Worm (Caenorhabditis elegans): ENCODE measurements around the gene mrp-6.

mrp-6 gene

ce11 chrX:4167150-4167549 is 19.4 kb downstream of the mrp-6 start, which contains the start of gene ZK470.14:
TSS of gene ZK470.14 (plus strand) at chrX:4167450.
- TF ChIP-seq F23B12.7 (tag; optimal IDR thresholded peaks at IDR 0.05; ENCODE audit: insufficient read depth), result no peak
- no peak for TF ChIP-seq K12H6.12 (tag; optimal IDR thresholded peaks at IDR 0.05)
- TF ChIP-seq ztf-6 (GFP tag; IDR thresholded peaks at IDR 0.05), result no peak
- TF ChIP-seq C06A6.2 (GFP tag; conservative IDR thresholded peaks at IDR 0.05), result no peak

ce11 chrX:4163391-4163790 is 23.2 kb downstream of the mrp-6 start, which contains the start of gene ZK470.1:
TSS of gene ZK470.1 (plus strand) at chrX:4163691.
- no peak for TF ChIP-seq ceh-79 (tag; optimal IDR thresholded peaks at IDR 0.05)
- no peak for TF ChIP-seq snpc-1.1 (tag; optimal IDR thresholded peaks at IDR 0.05; ENCODE audit: insufficient read depth)
- no peak for TF ChIP-seq mcd-1 (GFP tag; IDR thresholded peaks at IDR 0.05)
- TF ChIP-seq ztf-22 (GFP tag; optimal IDR thresholded peaks at IDR 0.05), result no peak
- TF ChIP-seq sea-2 (GFP tag; IDR thresholded peaks at IDR 0.05), result no peak
- TF ChIP-seq nfya-1 (tag; optimal IDR thresholded peaks at IDR 0.05; ENCODE audit: borderline replicate concordance, insufficient read depth), result no peak
- no peak for TF ChIP-seq lir-1 (GFP tag; conservative IDR thresholded peaks at IDR 0.05)

ce11 chrX:4161938-4162337 is 24.6 kb downstream of the mrp-6 start:
- no peak for TF ChIP-seq ceh-79 (tag; optimal IDR thresholded peaks at IDR 0.05)
- no peak for TF ChIP-seq lsl-1 (GFP tag; optimal IDR thresholded peaks at IDR 0.05)

- TF ChIP-seq zfh-2 (GFP tag; conservative IDR thresholded peaks at IDR 0.05) (no peak), ama-1 (optimal IDR thresholded peaks at IDR 0.05) (no peak), ama-1 (GFP tag; optimal IDR thresholded peaks at IDR 0.05) (no peak), ets-4 (GFP tag; optimal IDR thresholded peaks at IDR 0.05) (no peak), attf-5 (GFP tag; optimal IDR thresholded peaks at IDR 0.05) (no peak), bed-2 (GFP tag; IDR thresholded peaks at IDR 0.05) (no peak), athp-1 (tag; optimal IDR thresholded peaks at IDR 0.05) (no peak)
These were observed 26.6 kb downstream of the mrp-6 start for ce11 chrX:4159929-4160328.

ce11 chrX:4159185-4159871 is 27.2 kb downstream of the mrp-6 start:
- TF ChIP-seq cebp-1 (GFP tag; IDR thresholded peaks at IDR 0.05), result no peak
- TF ChIP-seq cebp-1 (tag; optimal IDR thresholded peaks at IDR 0.05), result peak; percentile 64
- no peak for TF ChIP-seq lin-35 (GFP tag; optimal IDR thresholded peaks at IDR 0.05)

- TF ChIP-seq tlf-1 (GFP tag; optimal IDR thresholded peaks at IDR 0.05) (no peak), madf-6 (GFP tag; IDR thresholded peaks at IDR 0.05) (no peak), hrde-1 (tag; optimal IDR thresholded peaks at IDR 0.05; ENCODE audit: borderline replicate concordance) (no peak), let-526 (GFP tag; IDR thresholded peaks at IDR 0.05) (no peak), rpc-1 (optimal IDR thresholded peaks at IDR 0.05) (no peak), rpc-1 (tag; optimal IDR thresholded peaks at IDR 0.05) (no peak), cebp-1 (GFP tag; IDR thresholded peaks at IDR 0.05) (no peak), cebp-1 (tag; optimal IDR thresholded peaks at IDR 0.05) (peak; percentile 13), mxl-1 (tag; optimal IDR thresholded peaks at IDR 0.05) (no peak)
These were observed 28.7 kb downstream of the mrp-6 start for ce11 chrX:4157896-4158295.
